Fruit fly (Drosophila melanogaster) whole organism, prepupa: ENCODE measurements around the gene ninaB.

Source experiments
- Blimp-1 ChIP-seq: fragments of 200-800 bp; sonication (Bioruptor generic); optimal IDR thresholded peaks from 3 replicates; lab custom pipeline; 2017; ENCODE audit warnings: missing biosample characterization, missing genetic modification characterization, mild to moderate bottlenecking, moderate library complexity, missing genetic modification reagents
- CG10669 ChIP-seq: fragments of 200-800 bp; sonication (Bioruptor generic); optimal IDR thresholded peaks from 3 replicates; lab custom pipeline; 2018; ENCODE audit warnings: missing biosample characterization, mild to moderate bottlenecking, missing genetic modification characterization, moderate library complexity
- CG11762 ChIP-seq: fragments of 200-800 bp; sonication (Bioruptor generic); optimal IDR thresholded peaks from 3 replicates; lab custom pipeline; 2016; ENCODE audit warnings: missing biosample characterization, missing genetic modification characterization; ENCODE audit not compliant: insufficient read depth
- CG1621 ChIP-seq: fragments of 200-800 bp; sonication (Bioruptor generic); optimal IDR thresholded peaks from 3 replicates; lab custom pipeline; 2018; ENCODE audit warnings: missing biosample characterization, mild to moderate bottlenecking, missing genetic modification characterization
- CG16779 ChIP-seq: fragments of 200-800 bp; sonication (Bioruptor generic); optimal IDR thresholded peaks from 3 replicates; lab custom pipeline; 2017; ENCODE audit warnings: missing biosample characterization, mild to moderate bottlenecking, missing genetic modification characterization
- CG3032 ChIP-seq: fragments of 200-800 bp; optimal IDR thresholded peaks from 2 replicates; lab custom pipeline; 2019; ENCODE audit warnings: missing biosample characterization, mild to moderate bottlenecking, missing genetic modification characterization, moderate library complexity
- CG32006 ChIP-seq: fragments of 200-800 bp; sonication (Bioruptor generic); optimal IDR thresholded peaks from 3 replicates; lab custom pipeline; 2017; ENCODE audit warnings: missing biosample characterization, mild to moderate bottlenecking, missing genetic modification characterization
- CG6163 ChIP-seq: fragments of 200-800 bp; sonication (Bioruptor generic); IDR thresholded peaks from 3 replicates; pipeline ENCODE4 v1.3.6; 2022; ENCODE audit warnings: missing biosample characterization, missing genetic modification characterization
- CG6792 ChIP-seq: fragments of 200-800 bp; sonication (Bioruptor generic); optimal IDR thresholded peaks from 3 replicates; lab custom pipeline; 2016; ENCODE audit warnings: missing biosample characterization, missing genetic modification characterization
- CG7368 ChIP-seq: fragments of 200-800 bp; sonication (Bioruptor generic); optimal IDR thresholded peaks from 3 replicates; lab custom pipeline; 2016; ENCODE audit warnings: missing biosample characterization, missing genetic modification characterization
- CG8119 ChIP-seq: fragments of 200-800 bp; sonication (Bioruptor generic); IDR thresholded peaks from 3 replicates; pipeline ENCODE4 v1.3.6; 2022; ENCODE audit warnings: missing biosample characterization, missing genetic modification characterization
- CG8319 ChIP-seq: fragments of 200-800 bp; sonication (Bioruptor generic); optimal IDR thresholded peaks from 3 replicates; lab custom pipeline; 2016; ENCODE audit warnings: missing biosample characterization, missing genetic modification characterization
- CG8632 ChIP-seq: fragments of 200-800 bp; sonication (Bioruptor generic); optimal IDR thresholded peaks from 3 replicates; lab custom pipeline; 2016; ENCODE audit warnings: missing biosample characterization, missing genetic modification characterization
- CG9139 ChIP-seq: fragments of 200-800 bp; sonication (Bioruptor generic); optimal IDR thresholded peaks from 3 replicates; lab custom pipeline; 2017; ENCODE audit warnings: missing biosample characterization, mild to moderate bottlenecking, missing genetic modification characterization
- Eip75B ChIP-seq: fragments of 200-800 bp; sonication (Bioruptor generic); optimal IDR thresholded peaks from 3 replicates; lab custom pipeline; 2016; ENCODE audit warnings: missing biosample characterization, missing genetic modification characterization
- Eip93F ChIP-seq: fragments of 200-800 bp; sonication (Bioruptor generic); optimal IDR thresholded peaks from 2 replicates; lab custom pipeline; 2016; ENCODE audit warnings: missing biosample characterization, mild to moderate bottlenecking, missing genetic modification characterization
- Ets96B ChIP-seq: fragments of 200-800 bp; optimal IDR thresholded peaks from 2 replicates; lab custom pipeline; 2019; ENCODE audit warnings: missing biosample characterization, mild to moderate bottlenecking, missing genetic modification characterization, moderate library complexity
- Gug ChIP-seq: fragments of 200-800 bp; sonication (Bioruptor generic); IDR thresholded peaks from 2 replicates; pipeline ENCODE4 v1.3.6; 2022; ENCODE audit warnings: missing biosample characterization, missing genetic modification characterization
- Hr38 ChIP-seq: sonication (Bioruptor generic); optimal IDR thresholded peaks from 2 replicates; lab custom pipeline; 2016; ENCODE audit warnings: missing biosample characterization, missing genetic modification characterization
- Hr39 ChIP-seq: fragments of 200-800 bp; sonication (Bioruptor generic); optimal IDR thresholded peaks from 2 replicates; lab custom pipeline; 2016; ENCODE audit warnings: missing biosample characterization, missing genetic modification characterization
- OdsH ChIP-seq: fragments of 200-800 bp; sonication (Bioruptor generic); optimal IDR thresholded peaks from 3 replicates; lab custom pipeline; 2016; ENCODE audit warnings: missing biosample characterization, missing genetic modification characterization
- Sox15 ChIP-seq: fragments of 200-800 bp; sonication (Bioruptor generic); optimal IDR thresholded peaks from 3 replicates; lab custom pipeline; 2016; ENCODE audit warnings: missing biosample characterization, missing genetic modification characterization
- eg ChIP-seq: fragments of 200-800 bp; sonication (Bioruptor generic); IDR thresholded peaks from 3 replicates; pipeline ENCODE4 v1.3.6; 2022; ENCODE audit warnings: missing biosample characterization, missing genetic modification characterization
- fd59A ChIP-seq: fragments of 200-800 bp; sonication (Bioruptor generic); optimal IDR thresholded peaks from 2 replicates; lab custom pipeline; 2017; ENCODE audit warnings: missing biosample characterization, mild to moderate bottlenecking, missing genetic modification characterization, missing genetic modification reagents
- fd85E ChIP-seq: fragments of 200-800 bp; sonication (Bioruptor generic); optimal IDR thresholded peaks from 3 replicates; lab custom pipeline; 2016; ENCODE audit warnings: missing biosample characterization, missing genetic modification characterization
- net ChIP-seq: fragments of 200-800 bp; sonication (Bioruptor generic); optimal IDR thresholded peaks from 3 replicates; lab custom pipeline; 2016; ENCODE audit warnings: missing biosample characterization, missing genetic modification characterization
- pdm3 ChIP-seq: fragments of 200-800 bp; sonication (Bioruptor generic); optimal IDR thresholded peaks from 3 replicates; lab custom pipeline; 2016; ENCODE audit warnings: missing biosample characterization, missing genetic modification characterization
- spab ChIP-seq: fragments of 200-800 bp; sonication (Bioruptor generic); optimal IDR thresholded peaks from 2 replicates; lab custom pipeline; 2017; ENCODE audit warnings: missing biosample characterization, mild to moderate bottlenecking, missing genetic modification characterization, missing genetic modification reagents
- ss ChIP-seq, 2 experiments: fragments of 200-800 bp; sonication (Bioruptor generic); optimal IDR thresholded peaks; 2 replicates in 1 of 2; 3 replicates in 1 of 2; lab custom pipeline; 2017 to 2018; ENCODE audit warnings: mild to moderate bottlenecking in 2 of 2, missing biosample characterization in 2 of 2, missing genetic modification characterization in 2 of 2, moderate library complexity in 1 of 2
- svp ChIP-seq: fragments of 200-800 bp; sonication (Bioruptor generic); peaks from one replicate; lab custom pipeline; 2016; ENCODE audit warnings: missing biosample characterization, missing genetic modification characterization

The ninaB gene

dm6 chr3R:13728897-13729296, 28.5 kb downstream of the ninaB start:
- TF ChIP-seq CG11762 (no peak), CG16779 (no peak), CG10669 (GFP tag; lab: Kevin White, UChicago) (no peak), CG6792 (GFP tag; lab: Kevin White, UChicago) (no peak), Sox15 (GFP tag; lab: Kevin White, UChicago) (no peak), fd85E (GFP tag; lab: Kevin White, UChicago) (no peak), CG8632 (GFP tag; lab: Kevin White, UChicago) (no peak), Gug (GFP tag; lab: Robert Waterston, UW) (no peak), CG3032 (tag; lab: Kevin White, UChicago) (no peak), Hr38 (GFP tag; lab: Kevin White, UChicago) (no peak), fd59A (GFP tag; lab: Kevin White, UChicago) (no peak), CG9139 (GFP tag; lab: Kevin White, UChicago) (no peak), CG7368 (GFP tag; lab: Kevin White, UChicago) (no peak), OdsH (no peak), Blimp-1 (no peak), CG32006 (GFP tag; lab: Kevin White, UChicago) (no peak)

- TF ChIP-seq CG6792 (GFP tag; lab: Kevin White, UChicago) (no peak), Eip93F (GFP tag; lab: Kevin White, UChicago) (no peak), CG7368 (GFP tag; lab: Kevin White, UChicago) (no peak), CG8632 (GFP tag; lab: Kevin White, UChicago) (no peak), Hr39 (GFP tag; lab: Kevin White, UChicago) (no peak), eg (peak; percentile 29; the same call in 1 of the 3 replicates), Eip75B (GFP tag; lab: Kevin White, UChicago) (no peak), CG6163 (GFP tag; lab: Robert Waterston, UW) (0 out of 3 replicates have a peak, but pooled peaks have one; percentile 22), Ets96B (tag; lab: Kevin White, UChicago) (no peak), CG8319 (GFP tag; lab: Kevin White, UChicago) (no peak), CG8119 (GFP tag; lab: Robert Waterston, UW) (no peak), ss (GFP tag; optimal IDR thresholded peaks at IDR 0.05; lab: Kevin White, UChicago) (peak in 1 of 2 experiments; percentile 3)
These were observed 29.6 kb downstream of the ninaB start for dm6 chr3R:13730005-13730404.

dm6 chr3R:13735304-13735898, 35.0 kb downstream of the ninaB start:
- TF ChIP-seq svp (peak; percentile 35), Sox15 (GFP tag; lab: Kevin White, UChicago) (no peak)
- TF ChIP-seq, all 60 proteins: peak for 1

- TF ChIP-seq CG6792 (GFP tag; lab: Kevin White, UChicago) (no peak), CG1621 (tag; lab: Kevin White, UChicago) (no peak), spab (no peak), CG8632 (GFP tag; lab: Kevin White, UChicago) (no peak), OdsH (no peak), Hr39 (GFP tag; lab: Kevin White, UChicago) (no peak), CG11762 (no peak), pdm3 (GFP tag; lab: Kevin White, UChicago) (no peak), fd85E (GFP tag; lab: Kevin White, UChicago) (no peak), net (GFP tag; lab: Kevin White, UChicago) (no peak), CG3032 (tag; lab: Kevin White, UChicago) (no peak), Eip75B (GFP tag; lab: Kevin White, UChicago) (no peak)
- TF ChIP-seq, all 60 proteins: peak for 0
These were observed 45.8 kb downstream of the ninaB start for dm6 chr3R:13746066-13746673.
